Fruit fly (Drosophila melanogaster) whole organism, wandering third instar larva: Measurements from ENCODE around the gene Dhod.

Experiments used
- CG9705 ChIP-seq: fragments of 200-800 bp; sonication (Bioruptor generic); optimal IDR thresholded peaks from 2 replicates; lab custom pipeline; 2018; ENCODE audit warnings: missing biosample characterization, mild to moderate bottlenecking, missing genetic modification characterization
- CrebA ChIP-seq: fragments of 200-800 bp; sonication (Bioruptor generic); optimal IDR thresholded peaks from 2 replicates; lab custom pipeline; 2016; ENCODE audit warnings: missing biosample characterization, mild to moderate bottlenecking, missing genetic modification characterization, borderline replicate concordance
- Dfd ChIP-seq: fragments of >200 bp; optimal IDR thresholded peaks from 2 replicates; lab custom pipeline; 2017; ENCODE audit warnings: missing biosample characterization, missing genetic modification characterization
- GATAd ChIP-seq: sonication (Bioruptor generic); optimal IDR thresholded peaks from 2 replicates; lab custom pipeline; 2016; ENCODE audit warnings: missing biosample characterization, missing genetic modification characterization
- Hr78 ChIP-seq: fragments of >200 bp; optimal IDR thresholded peaks from 2 replicates; lab custom pipeline; 2017; ENCODE audit warnings: missing biosample characterization, missing genetic modification characterization
- Myc ChIP-seq: fragments of >200 bp; optimal IDR thresholded peaks from 2 replicates; lab custom pipeline; 2017
- br ChIP-seq: fragments of 200-800 bp; sonication (Bioruptor generic); optimal IDR thresholded peaks from 2 replicates; lab custom pipeline; 2016; ENCODE audit warnings: missing biosample characterization, missing genetic modification characterization
- dmrt93B ChIP-seq: fragments of 200-800 bp; sonication (Bioruptor generic); optimal IDR thresholded peaks from 2 replicates; lab custom pipeline; 2018; ENCODE audit warnings: missing biosample characterization, mild to moderate bottlenecking, missing genetic modification characterization
- foxo ChIP-seq, 2 experiments: fragments of 200-800 bp; sonication (Bioruptor generic); optimal IDR thresholded peaks; 2 replicates in 1 of 2; 3 replicates in 1 of 2; lab custom pipeline; 2016 to 2017; ENCODE audit warnings: missing biosample characterization in 2 of 2, missing genetic modification characterization in 2 of 2
- fru ChIP-seq: fragments of 200-800 bp; sonication (Bioruptor generic); optimal IDR thresholded peaks from 3 replicates; lab custom pipeline; 2016; ENCODE audit warnings: missing biosample characterization, mild to moderate bottlenecking, missing genetic modification characterization
- tai ChIP-seq: sonication (Bioruptor generic); optimal IDR thresholded peaks from 2 replicates; lab custom pipeline; 2016; ENCODE audit warnings: missing biosample characterization, missing genetic modification characterization
- usp ChIP-seq: fragments of >200 bp; optimal IDR thresholded peaks from 2 replicates; lab custom pipeline; 2017; ENCODE audit warnings: missing biosample characterization, missing genetic modification characterization
- woc ChIP-seq: sonication (Bioruptor generic); optimal IDR thresholded peaks from 2 replicates; lab custom pipeline; 2016; ENCODE audit warnings: missing biosample characterization, mild to moderate bottlenecking, missing genetic modification characterization

- no peak for TF ChIP-seq tai (GFP tag; lab: Kevin White, UChicago)
- TF ChIP-seq GATAd (GFP tag; lab: Kevin White, UChicago), result no peak
- TF ChIP-seq fru (GFP tag; lab: Kevin White, UChicago), result no peak
- no peak for TF ChIP-seq Dfd (GFP tag; lab: Kevin White, UChicago)
- no peak for TF ChIP-seq woc (GFP tag; lab: Kevin White, UChicago)
- TF ChIP-seq Myc (lab: Kevin White, UChicago), result no peak
- TF ChIP-seq CG9705 (GFP tag; lab: Kevin White, UChicago), result no peak
- no peak for TF ChIP-seq Hr78
- TF ChIP-seq foxo (GFP tag; optimal IDR thresholded peaks at IDR 0.05; lab: Kevin White, UChicago), result no peak
- no peak for TF ChIP-seq br (GFP tag; lab: Kevin White, UChicago)
- TF ChIP-seq usp (GFP tag; lab: Kevin White, UChicago), result no peak
- TF ChIP-seq CrebA, result no peak
- TF ChIP-seq dmrt93B (GFP tag; lab: Kevin White, UChicago), result no peak
These were observed 45.1 kb upstream of the Dhod start, which contains the start of gene hb for dm6 chr3R:8697772-8698259.
